Fruit fly (Drosophila melanogaster) whole organism, embryonic: ENCODE measurements around the gene Sodh2.

Source experiments
- CG10209 ChIP-seq: fragments of 200-800 bp; sonication (Bioruptor generic); optimal IDR thresholded peaks from 3 replicates; lab custom pipeline; 2017; ENCODE audit warnings: missing biosample characterization, mild to moderate bottlenecking, missing genetic modification characterization, missing genetic modification reagents
- CG17912 ChIP-seq: fragments of 200-800 bp; sonication (Bioruptor generic); optimal IDR thresholded peaks from 2 replicates; lab custom pipeline; 2018; ENCODE audit warnings: missing biosample characterization, mild to moderate bottlenecking, missing genetic modification characterization
- CG34422 ChIP-seq: fragments of 200-800 bp; sonication (Bioruptor generic); IDR thresholded peaks from 3 replicates; pipeline ENCODE4 v1.3.6; 2022; ENCODE audit warnings: missing biosample characterization, missing genetic modification characterization
- PHDP ChIP-seq: fragments of 200-800 bp; sonication (Bioruptor generic); optimal IDR thresholded peaks from 3 replicates; lab custom pipeline; 2018; ENCODE audit warnings: missing biosample characterization, mild to moderate bottlenecking, missing genetic modification characterization, moderate library complexity
- Sin3A ChIP-seq: fragments of >200 bp; optimal IDR thresholded peaks from 2 replicates; lab custom pipeline; 2018
- Xbp1 ChIP-seq: fragments of 200-800 bp; sonication (Bioruptor generic); optimal IDR thresholded peaks from 3 replicates; lab custom pipeline; 2016; ENCODE audit warnings: missing biosample characterization, mild to moderate bottlenecking, missing genetic modification characterization
- danr ChIP-seq: fragments of 200-800 bp; sonication (Bioruptor generic); IDR thresholded peaks from 2 replicates; pipeline ENCODE4 v1.3.6; 2022; ENCODE audit warnings: missing biosample characterization, missing genetic modification characterization
- exex ChIP-seq: fragments of 200-800 bp; sonication (Bioruptor generic); optimal IDR thresholded peaks from 4 replicates; lab custom pipeline; 2018; ENCODE audit warnings: missing biosample characterization, mild to moderate bottlenecking, missing genetic modification characterization, moderate library complexity
- gem ChIP-seq: fragments of 200-800 bp; sonication (Bioruptor generic); optimal IDR thresholded peaks from 2 replicates; lab custom pipeline; 2019; ENCODE audit warnings: missing biosample characterization, mild to moderate bottlenecking, missing genetic modification characterization, moderate library complexity
- her ChIP-seq: fragments of 200-800 bp; sonication (Bioruptor generic); optimal IDR thresholded peaks from 2 replicates; lab custom pipeline; 2016; ENCODE audit warnings: missing biosample characterization, missing genetic modification characterization
- mirr ChIP-seq: fragments of 200-800 bp; sonication (Bioruptor generic); optimal IDR thresholded peaks from 3 replicates; lab custom pipeline; 2018; ENCODE audit warnings: missing biosample characterization, mild to moderate bottlenecking, missing genetic modification characterization
- zen2 ChIP-seq: fragments of 200-800 bp; sonication (Bioruptor generic); IDR thresholded peaks from 3 replicates; pipeline ENCODE4 v1.3.6; 2022; ENCODE audit warnings: missing biosample characterization, missing genetic modification characterization; ENCODE audit not compliant: partially characterized antibody

DNA sequence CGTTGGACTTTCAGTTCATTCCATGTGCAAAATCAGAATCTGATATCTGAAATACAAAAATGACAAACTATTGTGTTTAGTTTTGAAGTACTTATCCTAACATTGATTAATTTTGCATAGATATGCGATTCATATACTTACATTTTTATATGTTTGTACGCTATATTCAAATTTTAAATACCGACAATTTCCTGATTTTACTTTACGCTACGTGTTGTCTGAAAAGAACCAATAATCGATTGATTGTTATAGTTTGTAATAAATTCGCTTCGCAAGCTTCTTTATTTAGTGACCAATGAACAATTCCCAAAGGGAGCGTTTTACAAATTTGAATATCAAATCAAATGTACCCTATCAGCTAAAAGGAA is 13.3 kb downstream of the Sodh2 start, which contains the start of gene Ak3:
- TF ChIP-seq gem (tag; lab: Kevin White, UChicago) = no peak
- no peak for TF ChIP-seq exex
- TF ChIP-seq CG17912 (GFP tag; lab: Kevin White, UChicago) = no peak
- TF ChIP-seq zen2 = no peak
- TF ChIP-seq PHDP (tag; lab: Kevin White, UChicago) = no peak
- TF ChIP-seq danr (GFP tag; lab: Robert Waterston, UW) = no peak
- no peak for TF ChIP-seq Xbp1 (GFP tag; lab: Kevin White, UChicago)
- no peak for TF ChIP-seq CG34422
- TF ChIP-seq mirr (GFP tag; lab: Kevin White, UChicago) = no peak
- no peak for TF ChIP-seq CG10209 (GFP tag; lab: Kevin White, UChicago)
- TF ChIP-seq her (GFP tag; lab: Kevin White, UChicago) = no peak
- TF ChIP-seq Sin3A = no peak
